Worm (Caenorhabditis elegans) whole organism, L1 larva: ENCODE results near the gene acs-7.

ENCODE experiments used
- C04F5.9 ChIP-seq: sonication (generic microtip); optimal IDR thresholded peaks from 2 replicates; lab custom pipeline; 2016; ENCODE audit warnings: missing genetic modification characterization, missing compliant biosample characterization
- ceh-63 ChIP-seq: fragments of 200-800 bp; sonication (Bioruptor generic); optimal IDR thresholded peaks from 2 replicates; lab custom pipeline; 2018; ENCODE audit warnings: mild to moderate bottlenecking, missing genetic modification characterization, missing compliant biosample characterization
- ceh-8 ChIP-seq: fragments of 200-800 bp; sonication (Bioruptor generic); optimal IDR thresholded peaks from 2 replicates; lab custom pipeline; 2018; ENCODE audit warnings: mild to moderate bottlenecking, missing genetic modification characterization, moderate library complexity, missing compliant biosample characterization
- ceh-88 ChIP-seq: fragments of 200-800 bp; sonication (Bioruptor generic); IDR thresholded peaks from 2 replicates; pipeline ENCODE4 v1.3.6; 2022; ENCODE audit warnings: missing genetic modification characterization, missing compliant biosample characterization
- dsc-1 ChIP-seq: sonication (generic microtip); optimal IDR thresholded peaks from 2 replicates; lab custom pipeline; 2016; ENCODE audit warnings: mild to moderate bottlenecking, missing genetic modification characterization, missing compliant biosample characterization
- efl-1 ChIP-seq, 4 experiments: fragments of 150-350 bp; optimal IDR thresholded peaks in 3 of 4; peaks in 1 of 4; 1 replicate in 1 of 4; 2 replicates in 3 of 4; lab custom pipeline; 2014; ENCODE audit warnings: missing biosample characterization in 2 of 4, missing genetic modification characterization in 2 of 4, missing genetic modification reagents in 2 of 4
- efl-3 ChIP-seq: fragments of 200-800 bp; sonication (Bioruptor generic); optimal IDR thresholded peaks from 2 replicates; lab custom pipeline; 2018; ENCODE audit warnings: mild to moderate bottlenecking, missing genetic modification characterization, missing compliant biosample characterization
- egl-13 ChIP-seq: sonication (generic microtip); optimal IDR thresholded peaks from 2 replicates; lab custom pipeline; 2016; ENCODE audit warnings: missing genotype, missing genetic modification reagents, missing genetic modification characterization, missing compliant biosample characterization
- ets-5 ChIP-seq: fragments of 200-800 bp; sonication (Bioruptor generic); IDR thresholded peaks from 2 replicates; pipeline ENCODE4 v1.3.6; 2022; ENCODE audit warnings: missing genetic modification characterization, missing compliant biosample characterization
- fkh-4 ChIP-seq: sonication (generic microtip); optimal IDR thresholded peaks from 2 replicates; lab custom pipeline; 2016; ENCODE audit warnings: missing compliant biosample characterization, missing genetic modification characterization, borderline replicate concordance
- fkh-8 ChIP-seq: sonication (generic microtip); optimal IDR thresholded peaks from 2 replicates; lab custom pipeline; 2016; ENCODE audit warnings: mild to moderate bottlenecking, missing genetic modification characterization, missing compliant biosample characterization
- hlh-17 ChIP-seq: fragments of 200-800 bp; sonication (Bioruptor generic); optimal IDR thresholded peaks from 2 replicates; lab custom pipeline; 2018; ENCODE audit warnings: missing genetic modification characterization, mild to moderate bottlenecking, missing compliant biosample characterization, moderate library complexity, borderline replicate concordance
- hlh-4 ChIP-seq: sonication (generic microtip); optimal IDR thresholded peaks from 2 replicates; lab custom pipeline; 2016; ENCODE audit warnings: mild to moderate bottlenecking, missing genetic modification characterization, missing compliant biosample characterization
- jun-1 ChIP-seq: fragments of 150-350 bp; optimal IDR thresholded peaks from 2 replicates; lab custom pipeline; 2014; ENCODE audit warnings: missing biosample characterization, missing genetic modification reagents, missing genetic modification characterization
- lin-13 ChIP-seq: fragments of 150-350 bp; optimal IDR thresholded peaks from 2 replicates; lab custom pipeline; 2014; ENCODE audit warnings: missing biosample characterization, missing genetic modification reagents, missing genetic modification characterization
- lin-14 ChIP-seq: fragments of 200-800 bp; sonication (Bioruptor generic); optimal IDR thresholded peaks from 2 replicates; lab custom pipeline; 2018; ENCODE audit warnings: mild to moderate bottlenecking, missing genetic modification characterization, moderate library complexity, missing compliant biosample characterization
- lin-15B ChIP-seq: fragments of 150-350 bp; sonication (generic microtip); optimal IDR thresholded peaks from 3 replicates; lab custom pipeline; 2014; ENCODE audit warnings: missing biosample characterization, missing genetic modification characterization
- lin-35 ChIP-seq, 2 experiments: fragments of 150-350 bp; optimal IDR thresholded peaks; 2 replicates each; lab custom pipeline; 2014; ENCODE audit warnings: missing biosample characterization in 2 of 2, missing genetic modification characterization in 2 of 2, missing genetic modification reagents in 2 of 2
- lin-39 ChIP-seq: fragments of 150-350 bp; optimal IDR thresholded peaks from 2 replicates; lab custom pipeline; 2014; ENCODE audit warnings: missing biosample characterization, missing genetic modification reagents, missing genetic modification characterization
- lir-3 ChIP-seq: sonication (generic microtip); optimal IDR thresholded peaks from 2 replicates; lab custom pipeline; 2016; ENCODE audit warnings: mild to moderate bottlenecking, missing genetic modification characterization, moderate library complexity, missing compliant biosample characterization; ENCODE audit not compliant: poor library complexity
- lsy-2 ChIP-seq, 2 experiments: fragments of 150-350 bp; optimal IDR thresholded peaks; 2 replicates each; lab custom pipeline; 2014; ENCODE audit warnings: missing biosample characterization in 2 of 2, missing genetic modification characterization in 2 of 2
- mab-9 ChIP-seq: fragments of 200-800 bp; sonication (Bioruptor generic); IDR thresholded peaks from 2 replicates; pipeline ENCODE4 v1.3.6; 2022; ENCODE audit warnings: missing genetic modification reagents, missing genetic modification characterization, missing compliant biosample characterization
- nhr-19 ChIP-seq: fragments of 200-800 bp; sonication (Bioruptor generic); conservative IDR thresholded peaks from 2 replicates; pipeline ENCODE4 v1.3.6; 2022; ENCODE audit warnings: missing genetic modification characterization, missing compliant biosample characterization
- nhr-20 ChIP-seq: sonication (generic microtip); optimal IDR thresholded peaks from 2 replicates; lab custom pipeline; 2016; ENCODE audit warnings: mild to moderate bottlenecking, missing genetic modification characterization, missing compliant biosample characterization
- nhr-28 ChIP-seq: fragments of 150-350 bp; optimal IDR thresholded peaks from 2 replicates; lab custom pipeline; 2014; ENCODE audit warnings: missing biosample characterization, missing genetic modification characterization
- nhr-47 ChIP-seq: sonication (generic microtip); optimal IDR thresholded peaks from 2 replicates; lab custom pipeline; 2016; ENCODE audit warnings: mild to moderate bottlenecking, missing genetic modification characterization, moderate library complexity, missing compliant biosample characterization
- nhr-71 ChIP-seq: sonication (generic microtip); optimal IDR thresholded peaks from 2 replicates; lab custom pipeline; 2016; ENCODE audit warnings: mild to moderate bottlenecking, missing genetic modification characterization, moderate library complexity, missing compliant biosample characterization
- nhr-84 ChIP-seq: sonication (generic microtip); optimal IDR thresholded peaks from 2 replicates; lab custom pipeline; 2017; ENCODE audit warnings: missing biosample characterization, missing genetic modification characterization
- nhr-85 ChIP-seq: sonication (generic microtip); peaks from one replicate; lab custom pipeline; 2016; ENCODE audit warnings: missing genetic modification characterization, inconsistent platforms, missing compliant biosample characterization
- nhr-90 ChIP-seq: sonication (generic microtip); optimal IDR thresholded peaks from 2 replicates; lab custom pipeline; 2016; ENCODE audit warnings: mild to moderate bottlenecking, missing genetic modification characterization, missing compliant biosample characterization; ENCODE audit not compliant: poor library complexity
- pag-3 ChIP-seq: sonication (generic microtip); optimal IDR thresholded peaks from 2 replicates; lab custom pipeline; 2017; ENCODE audit warnings: missing genetic modification characterization, mild to moderate bottlenecking, missing compliant biosample characterization, antibody characterized with exemption, borderline replicate concordance; ENCODE audit not compliant: insufficient read depth
- rnt-1 ChIP-seq: sonication (generic microtip); optimal IDR thresholded peaks from 2 replicates; lab custom pipeline; 2016; ENCODE audit warnings: mild to moderate bottlenecking, missing genetic modification characterization, moderate library complexity, missing compliant biosample characterization
- snpc-4 ChIP-seq: fragments of 150-350 bp; optimal IDR thresholded peaks from 2 replicates; lab custom pipeline; 2014; ENCODE audit warnings: missing biosample characterization, missing genetic modification characterization
- unc-130 ChIP-seq: fragments of 150-350 bp; optimal IDR thresholded peaks from 2 replicates; lab custom pipeline; 2017; ENCODE audit warnings: missing biosample characterization, missing genetic modification characterization, inconsistent platforms
- unc-62 ChIP-seq: fragments of 150-350 bp; optimal IDR thresholded peaks from 2 replicates; lab custom pipeline; 2014; ENCODE audit warnings: missing biosample characterization, missing genetic modification reagents, missing genetic modification characterization
- xbp-1 ChIP-seq: sonication (generic microtip); optimal IDR thresholded peaks from 2 replicates; lab custom pipeline; 2016; ENCODE audit warnings: missing genetic modification characterization, missing compliant biosample characterization
- zip-4 ChIP-seq: fragments of 200-800 bp; sonication (Bioruptor generic); optimal IDR thresholded peaks from 2 replicates; lab custom pipeline; 2018; ENCODE audit warnings: mild to moderate bottlenecking, missing genetic modification characterization, moderate library complexity, missing compliant biosample characterization
- ztf-11 ChIP-seq, 2 experiments: sonication (generic microtip); optimal IDR thresholded peaks; 2 replicates each; lab custom pipeline; 2016 to 2017; ENCODE audit warnings: missing genetic modification characterization in 2 of 2, missing biosample characterization in 1 of 2, missing compliant biosample characterization in 1 of 2

The acs-7 gene

ce11 chrII:9304849-9305248 is 13.0 kb downstream of the acs-7 start:
- TF ChIP-seq nhr-47 (tag; lab: Kevin White, UChicago) = no peak

- TF ChIP-seq fkh-8 (no peak), snpc-4 (tag; lab: Kevin White, UChicago) (peak; percentile 5), lin-14 (GFP tag; lab: Kevin White, UChicago) (peak; percentile 61), efl-1 (optimal IDR thresholded peaks at IDR 0.05; lab: Kevin White, UChicago) (no peak), efl-1 (GFP tag; optimal IDR thresholded peaks at IDR 0.05 in 1 of 2; lab: Kevin White, UChicago) (peak in 1 of 2 experiments; percentile 84)
These were observed 13.8 kb downstream of the acs-7 start for ce11 chrII:9305575-9305974.

ce11 chrII:9306835-9307234 is 15.0 kb downstream of the acs-7 start:
- TF ChIP-seq ceh-63 = no peak
- peak in 1 of 2 experiments; percentile 27 for TF ChIP-seq lsy-2 (tag; optimal IDR thresholded peaks at IDR 0.05; lab: Kevin White, UChicago)
- no peak for TF ChIP-seq ztf-11 (tag; optimal IDR thresholded peaks at IDR 0.05; lab: Kevin White, UChicago)
- TF ChIP-seq hlh-17 (GFP tag; lab: Kevin White, UChicago) = no peak
- no peak for TF ChIP-seq lir-3 (tag; lab: Kevin White, UChicago)
- no peak for TF ChIP-seq nhr-19 (GFP tag; lab: Robert Waterston, UW)
- TF ChIP-seq rnt-1 (tag; lab: Kevin White, UChicago) = peak; percentile 70
- no peak for TF ChIP-seq nhr-84 (tag; lab: Kevin White, UChicago)
- TF ChIP-seq unc-130 (tag; lab: Kevin White, UChicago) = peak; percentile 42
- no peak for TF ChIP-seq egl-13 (tag; lab: Kevin White, UChicago)
- no peak for TF ChIP-seq ceh-88 (GFP tag; lab: Robert Waterston, UW)
- TF ChIP-seq lin-15B (tag; lab: Kevin White, UChicago) = no peak
- TF ChIP-seq fkh-4 (tag; lab: Kevin White, UChicago) = peak; percentile 9
- no peak for TF ChIP-seq nhr-20
- peak; percentile 78 for TF ChIP-seq lin-14 (GFP tag; lab: Kevin White, UChicago)
- no peak for TF ChIP-seq C04F5.9 (tag; lab: Kevin White, UChicago)
- no peak for TF ChIP-seq ets-5
- no peak for TF ChIP-seq nhr-85 (tag; lab: Kevin White, UChicago)
- peak; percentile 60 for TF ChIP-seq lin-39 (tag; lab: Kevin White, UChicago)
- TF ChIP-seq efl-1 (optimal IDR thresholded peaks at IDR 0.05; lab: Kevin White, UChicago) = no peak
- TF ChIP-seq efl-1 (GFP tag; optimal IDR thresholded peaks at IDR 0.05 in 1 of 2; lab: Kevin White, UChicago) = peak in 1 of 2 experiments; percentile 20
- no peak for TF ChIP-seq pag-3 (tag; lab: Kevin White, UChicago)
- TF ChIP-seq nhr-71 = peak; percentile 47
- TF ChIP-seq dsc-1 = peak; percentile 66
- no peak for TF ChIP-seq unc-62 (GFP tag; lab: Kevin White, UChicago)
- no peak for TF ChIP-seq efl-3 (GFP tag; lab: Kevin White, UChicago)
- TF ChIP-seq nhr-90 = no peak
- no peak for TF ChIP-seq nhr-47 (tag; lab: Kevin White, UChicago)
- no peak for TF ChIP-seq lin-13 (GFP tag; lab: Kevin White, UChicago)
- no peak for TF ChIP-seq jun-1
- no peak for TF ChIP-seq zip-4 (GFP tag; lab: Kevin White, UChicago)
- no peak for TF ChIP-seq xbp-1
- TF ChIP-seq, all 84 proteins: peak for 9

- TF ChIP-seq lin-14 (GFP tag; lab: Kevin White, UChicago) (peak; percentile 22), ceh-88 (GFP tag; lab: Robert Waterston, UW) (no peak), snpc-4 (tag; lab: Kevin White, UChicago) (no peak), ztf-11 (tag; optimal IDR thresholded peaks at IDR 0.05; lab: Kevin White, UChicago) (peak in 1 of 2 experiments; percentile 6), rnt-1 (tag; lab: Kevin White, UChicago) (peak; percentile 37), lin-39 (tag; lab: Kevin White, UChicago) (no peak), fkh-8 (no peak), hlh-4 (no peak), nhr-71 (no peak), lin-35 (GFP tag; optimal IDR thresholded peaks at IDR 0.05; lab: Kevin White, UChicago) (no peak), mab-9 (GFP tag; lab: Robert Waterston, UW) (no peak), nhr-28 (tag; lab: Kevin White, UChicago) (no peak), ceh-8 (no peak)
- TF ChIP-seq, all 84 proteins: peak for 3
These were observed 16.8 kb downstream of the acs-7 start for ce11 chrII:9308614-9309046.
